Worm (Caenorhabditis elegans): Measurements from ENCODE around the gene srz-16.

Gene srz-16

ce11 chrV:20151855-20152254 is 34.6 kb downstream of the srz-16 start:
- TF ChIP-seq dao-5 (tag; optimal IDR thresholded peaks at IDR 0.05) = no peak
- no peak for TF ChIP-seq W03F9.2 (tag; optimal IDR thresholded peaks at IDR 0.05)
- no peak for TF ChIP-seq him-1 (tag; optimal IDR thresholded peaks at IDR 0.05)

ce11 chrV:20151432-20151831 is 35.0 kb downstream of the srz-16 start, which contains the start of gene F19B2.7:
Gene F19B2.7 (plus strand): TSS chrV:20151732.
- TF ChIP-seq him-1 (tag; optimal IDR thresholded peaks at IDR 0.05) (no peak), dao-5 (tag; optimal IDR thresholded peaks at IDR 0.05) (no peak), W03F9.2 (tag; optimal IDR thresholded peaks at IDR 0.05) (no peak)

ce11 chrV:20147662-20148245 is 38.7 kb downstream of the srz-16 start, which contains the start of gene Y113G7A.13:
Gene Y113G7A.13 (plus strand): TSS chrV:20148195.
- TF ChIP-seq him-1 (tag; optimal IDR thresholded peaks at IDR 0.05) = no peak
- TF ChIP-seq W03F9.2 (tag; optimal IDR thresholded peaks at IDR 0.05) = no peak
- TF ChIP-seq dao-5 (tag; optimal IDR thresholded peaks at IDR 0.05) = no peak

- no peak for TF ChIP-seq dao-5 (tag; optimal IDR thresholded peaks at IDR 0.05)
- no peak for TF ChIP-seq him-1 (tag; optimal IDR thresholded peaks at IDR 0.05)
- TF ChIP-seq W03F9.2 (tag; optimal IDR thresholded peaks at IDR 0.05) = no peak
Measured at ce11 chrV:20143711-20144110, 42.8 kb downstream of the srz-16 start.

- no peak for TF ChIP-seq him-1 (tag; optimal IDR thresholded peaks at IDR 0.05)
- TF ChIP-seq dao-5 (tag; optimal IDR thresholded peaks at IDR 0.05) = no peak
- no peak for TF ChIP-seq W03F9.2 (tag; optimal IDR thresholded peaks at IDR 0.05)
Measured at ce11 chrV:20142285-20142684, 44.2 kb downstream of the srz-16 start, which contains the start of gene Y113G7A.12. Gene Y113G7A.12 (plus strand): TSS chrV:20142585.

ce11 chrV:20138407-20139044 is 48.0 kb downstream of the srz-16 start, which contains the start of gene Y113G7A.14:
Gene Y113G7A.14 (minus strand): TSS chrV:20138457.
- TF ChIP-seq W03F9.2 (tag; optimal IDR thresholded peaks at IDR 0.05) (no peak), dao-5 (tag; optimal IDR thresholded peaks at IDR 0.05) (no peak), him-1 (tag; optimal IDR thresholded peaks at IDR 0.05) (no peak)

- TF ChIP-seq W03F9.2 (tag; optimal IDR thresholded peaks at IDR 0.05) (no peak), him-1 (tag; optimal IDR thresholded peaks at IDR 0.05) (no peak)
Measured at ce11 chrV:20135247-20135646, 51.2 kb downstream of the srz-16 start, which contains the start of gene Y113G7A.22. Gene Y113G7A.22 (minus strand): TSS chrV:20135347.

- no peak for TF ChIP-seq W03F9.2 (tag; optimal IDR thresholded peaks at IDR 0.05)
- TF ChIP-seq him-1 (tag; optimal IDR thresholded peaks at IDR 0.05) = no peak
- no peak for TF ChIP-seq dao-5 (tag; optimal IDR thresholded peaks at IDR 0.05)
Measured at ce11 chrV:20134797-20135196, 51.7 kb downstream of the srz-16 start.

All from whole organism, L4/young adult.